Fruit fly (Drosophila melanogaster) whole organism, wandering third instar larva: Measurements from ENCODE around the gene Pex7.

Experiments
- CG9705 ChIP-seq: fragments of 200-800 bp; sonication (Bioruptor generic); optimal IDR thresholded peaks from 2 replicates; lab custom pipeline; 2018; ENCODE audit warnings: missing biosample characterization, mild to moderate bottlenecking, missing genetic modification characterization
- Hnf4 ChIP-seq: fragments of 200-800 bp; sonication (Bioruptor generic); optimal IDR thresholded peaks from 2 replicates; lab custom pipeline; 2016; ENCODE audit warnings: missing biosample characterization, mild to moderate bottlenecking, missing genetic modification characterization
- Hr78 ChIP-seq: fragments of >200 bp; optimal IDR thresholded peaks from 2 replicates; lab custom pipeline; 2017; ENCODE audit warnings: missing biosample characterization, missing genetic modification characterization
- Mio ChIP-seq: sonication (Bioruptor generic); optimal IDR thresholded peaks from 2 replicates; lab custom pipeline; 2016; ENCODE audit warnings: missing biosample characterization, missing genetic modification characterization
- OdsH ChIP-seq: fragments of 200-800 bp; sonication (Bioruptor generic); optimal IDR thresholded peaks from 2 replicates; lab custom pipeline; 2016; ENCODE audit warnings: missing biosample characterization, mild to moderate bottlenecking, missing genetic modification characterization
- Rel ChIP-seq, 2 experiments: fragments of 200-800 bp; sonication (Bioruptor generic) in 1 of 2; optimal IDR thresholded peaks; 2 replicates in 1 of 2; 3 replicates in 1 of 2; lab custom pipeline; 2016 to 2019; ENCODE audit warnings: mild to moderate bottlenecking in 2 of 2, missing biosample characterization in 2 of 2, missing genetic modification characterization in 2 of 2, moderate library complexity in 1 of 2
- fru ChIP-seq: fragments of 200-800 bp; sonication (Bioruptor generic); optimal IDR thresholded peaks from 3 replicates; lab custom pipeline; 2016; ENCODE audit warnings: missing biosample characterization, mild to moderate bottlenecking, missing genetic modification characterization
- h ChIP-seq: fragments of 200-800 bp; sonication (Bioruptor generic); optimal IDR thresholded peaks from 3 replicates; lab custom pipeline; 2016; ENCODE audit warnings: missing biosample characterization, mild to moderate bottlenecking, missing genetic modification characterization
- psq ChIP-seq: fragments of 200-800 bp; sonication (Bioruptor generic); optimal IDR thresholded peaks from 3 replicates; lab custom pipeline; 2017; ENCODE audit warnings: missing biosample characterization, mild to moderate bottlenecking, missing genetic modification characterization, moderate library complexity
- sv ChIP-seq: fragments of 200-800 bp; sonication (Bioruptor generic); optimal IDR thresholded peaks from 3 replicates; lab custom pipeline; 2016; ENCODE audit warnings: missing biosample characterization, missing genetic modification characterization

DNA sequence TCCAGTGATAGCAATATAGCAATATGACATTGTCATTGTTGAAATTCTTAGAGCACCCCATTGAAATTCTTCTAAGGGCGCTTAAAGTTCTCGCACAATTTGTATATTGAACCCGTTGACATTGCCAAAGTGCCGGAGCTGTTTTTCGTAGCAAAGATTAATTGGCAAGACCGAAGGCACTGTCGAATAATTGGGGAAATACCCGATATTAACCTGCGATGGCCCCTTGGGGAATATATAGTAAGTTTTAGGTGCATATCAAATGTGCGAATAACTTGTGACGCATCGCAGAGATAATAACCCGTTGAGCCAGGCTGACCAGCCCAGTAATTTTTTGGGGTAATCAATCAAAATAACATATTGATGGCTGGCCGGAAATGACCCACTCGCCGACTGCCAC, 39.7 kb downstream of the Pex7 start:
- TF ChIP-seq CG9705 (GFP tag; lab: Kevin White, UChicago) (no peak), psq (GFP tag; lab: Kevin White, UChicago) (no peak), OdsH (GFP tag; lab: Kevin White, UChicago) (no peak), Hr78 (no peak), fru (GFP tag; lab: Kevin White, UChicago) (no peak), Hnf4 (GFP tag; lab: Kevin White, UChicago) (no peak), Rel (GFP tag; optimal IDR thresholded peaks at IDR 0.05; lab: Kevin White, UChicago) (no peak), Rel (tag; optimal IDR thresholded peaks at IDR 0.05; lab: Kevin White, UChicago) (peak; percentile 92), Mio (GFP tag; lab: Kevin White, UChicago) (no peak), h (no peak), sv (GFP tag; lab: Kevin White, UChicago) (no peak)
